Fruit fly (Drosophila melanogaster) whole organism, embryonic: ENCODE measurements around the gene CG15365.

Experiments used
- B-H1 ChIP-seq: fragments of 200-800 bp; sonication (Bioruptor generic); IDR thresholded peaks from 3 replicates; pipeline ENCODE4 v1.3.6; 2022; ENCODE audit warnings: missing biosample characterization, missing genetic modification characterization
- Bgb ChIP-seq: fragments of 200-800 bp; sonication (Bioruptor generic); IDR thresholded peaks from 2 replicates; pipeline ENCODE4 v1.3.6; 2022; ENCODE audit warnings: missing biosample characterization, missing genetic modification characterization; ENCODE audit not compliant: partially characterized antibody
- CG11085 ChIP-seq: fragments of 200-800 bp; sonication (Bioruptor generic); IDR thresholded peaks from 2 replicates; pipeline ENCODE4 v1.3.6; 2022; ENCODE audit warnings: missing biosample characterization, missing genetic modification characterization
- CG13287 ChIP-seq: fragments of 200-800 bp; sonication (Bioruptor generic); IDR thresholded peaks from 2 replicates; pipeline ENCODE4 v1.3.6; 2022; ENCODE audit warnings: missing biosample characterization, missing genetic modification characterization; ENCODE audit not compliant: partially characterized antibody
- CG14860 ChIP-seq: fragments of 200-800 bp; sonication (Bioruptor generic); IDR thresholded peaks from 3 replicates; pipeline ENCODE4 v1.3.6; 2022; ENCODE audit warnings: missing biosample characterization, missing genetic modification characterization; ENCODE audit not compliant: partially characterized antibody
- CG1603 ChIP-seq: fragments of 200-800 bp; sonication (Bioruptor generic); optimal IDR thresholded peaks from 2 replicates; lab custom pipeline; 2019; ENCODE audit warnings: missing biosample characterization, mild to moderate bottlenecking, missing genetic modification characterization, moderate library complexity
- CG17186 ChIP-seq: fragments of 200-800 bp; sonication (Bioruptor generic); optimal IDR thresholded peaks from 3 replicates; lab custom pipeline; 2017; ENCODE audit warnings: missing biosample characterization, missing genetic modification reagents, missing genetic modification characterization
- CG17829 ChIP-seq: fragments of 200-800 bp; optimal IDR thresholded peaks from 2 replicates; lab custom pipeline; 2019; ENCODE audit warnings: missing biosample characterization, mild to moderate bottlenecking, missing genetic modification characterization, moderate library complexity
- CG2712 ChIP-seq: fragments of 200-800 bp; optimal IDR thresholded peaks from 3 replicates; lab custom pipeline; 2019; ENCODE audit warnings: missing biosample characterization, mild to moderate bottlenecking, missing genetic modification characterization, moderate library complexity
- CG34422 ChIP-seq: fragments of 200-800 bp; sonication (Bioruptor generic); IDR thresholded peaks from 3 replicates; pipeline ENCODE4 v1.3.6; 2022; ENCODE audit warnings: missing biosample characterization, missing genetic modification characterization
- CG4820 ChIP-seq: fragments of 200-800 bp; sonication (Bioruptor generic); optimal IDR thresholded peaks from 3 replicates; lab custom pipeline; 2016; ENCODE audit warnings: missing biosample characterization, missing genetic modification characterization
- CG6791 ChIP-seq: fragments of 200-800 bp; sonication (Bioruptor generic); IDR thresholded peaks from 3 replicates; pipeline ENCODE4 v1.3.6; 2022; ENCODE audit warnings: missing biosample characterization, missing genetic modification characterization; ENCODE audit not compliant: partially characterized antibody
- CG6813 ChIP-seq: fragments of 200-800 bp; sonication (Bioruptor generic); optimal IDR thresholded peaks from 2 replicates; lab custom pipeline; 2017; ENCODE audit warnings: missing biosample characterization, missing genetic modification characterization, mild to moderate bottlenecking, moderate library complexity, missing genetic modification reagents
- CG6854 ChIP-seq: fragments of 200-800 bp; sonication (Bioruptor generic); optimal IDR thresholded peaks from 3 replicates; lab custom pipeline; 2017; ENCODE audit warnings: missing biosample characterization, mild to moderate bottlenecking, missing genetic modification characterization
- CG7963 ChIP-seq: fragments of 200-800 bp; sonication (Bioruptor generic); IDR thresholded peaks from 3 replicates; pipeline ENCODE4 v1.3.6; 2022; ENCODE audit warnings: missing biosample characterization, missing genetic modification characterization; ENCODE audit not compliant: partially characterized antibody
- CG8765 ChIP-seq: fragments of 200-800 bp; sonication (Bioruptor generic); IDR thresholded peaks from 2 replicates; pipeline ENCODE4 v1.3.6; 2022; ENCODE audit warnings: missing biosample characterization, missing genetic modification characterization
- CG9437 ChIP-seq: fragments of 200-800 bp; sonication (Bioruptor generic); optimal IDR thresholded peaks from 2 replicates; lab custom pipeline; 2018; ENCODE audit warnings: missing biosample characterization, mild to moderate bottlenecking, missing genetic modification characterization
- CTCF ChIP-seq: fragments of 200-800 bp; sonication (Bioruptor generic); optimal IDR thresholded peaks from 2 replicates; lab custom pipeline; 2017; ENCODE audit warnings: missing biosample characterization, mild to moderate bottlenecking, missing genetic modification characterization, moderate library complexity
- Dll ChIP-seq: fragments of 200-800 bp; sonication (Bioruptor generic); IDR thresholded peaks from 4 replicates; pipeline ENCODE4 v1.3.6; 2022; ENCODE audit warnings: missing biosample characterization, missing genetic modification characterization; ENCODE audit not compliant: partially characterized antibody
- Doc3 ChIP-seq: fragments of 200-800 bp; sonication (Bioruptor generic); IDR thresholded peaks from 3 replicates; pipeline ENCODE4 v1.3.6; 2022; ENCODE audit warnings: missing biosample characterization, missing genetic modification characterization; ENCODE audit not compliant: partially characterized antibody
- Dp ChIP-seq: fragments of 200-800 bp; sonication (Bioruptor generic); optimal IDR thresholded peaks from 2 replicates; lab custom pipeline; 2018; ENCODE audit warnings: missing biosample characterization, mild to moderate bottlenecking, missing genetic modification characterization, moderate library complexity
- Dref ChIP-seq: fragments of 200-800 bp; sonication (Bioruptor generic); IDR thresholded peaks from 2 replicates; pipeline ENCODE4 v1.3.6; 2022; ENCODE audit warnings: missing biosample characterization, missing genetic modification characterization
- HmgD ChIP-seq: fragments of 200-800 bp; sonication (Bioruptor generic); optimal IDR thresholded peaks from 3 replicates; lab custom pipeline; 2016; ENCODE audit warnings: missing biosample characterization, missing genetic modification characterization
- MBD-R2 ChIP-seq: fragments of 200-800 bp; sonication (Bioruptor generic); IDR thresholded peaks from 2 replicates; pipeline ENCODE4 v1.3.6; 2022; ENCODE audit warnings: missing biosample characterization, missing genetic modification characterization
- MESR4 ChIP-seq: fragments of 200-800 bp; sonication (Bioruptor generic); optimal IDR thresholded peaks from 2 replicates; lab custom pipeline; 2018; ENCODE audit warnings: missing biosample characterization, mild to moderate bottlenecking, missing genetic modification characterization, moderate library complexity
- Med ChIP-seq: fragments of 200-800 bp; sonication (Bioruptor generic); peaks from one replicate; lab custom pipeline; 2016; ENCODE audit warnings: missing biosample characterization, missing genetic modification characterization, mild to moderate bottlenecking, inconsistent platforms, moderate library complexity
- Myb ChIP-seq: fragments of 200-800 bp; sonication (Bioruptor generic); optimal IDR thresholded peaks from 2 replicates; lab custom pipeline; 2016; ENCODE audit warnings: missing biosample characterization, missing genetic modification characterization
- NK7.1 ChIP-seq: fragments of 200-800 bp; sonication (Bioruptor generic); optimal IDR thresholded peaks from 3 replicates; lab custom pipeline; 2016; ENCODE audit warnings: missing biosample characterization, missing genetic modification characterization
- Neu2 ChIP-seq: fragments of 200-800 bp; sonication (Bioruptor generic); optimal IDR thresholded peaks from 3 replicates; lab custom pipeline; 2016; ENCODE audit warnings: missing biosample characterization, missing genetic modification characterization, borderline replicate concordance
- Opbp ChIP-seq: fragments of 200-800 bp; sonication (Bioruptor generic); IDR thresholded peaks from 3 replicates; pipeline ENCODE4 v1.3.6; 2022; ENCODE audit warnings: missing biosample characterization, missing genetic modification characterization; ENCODE audit not compliant: partially characterized antibody
- Sry-δ ChIP-seq: fragments of 200-800 bp; sonication (Bioruptor generic); optimal IDR thresholded peaks from 2 replicates; lab custom pipeline; 2016; ENCODE audit warnings: missing biosample characterization, missing genetic modification characterization
- amos ChIP-seq: fragments of 200-800 bp; sonication (Bioruptor generic); IDR thresholded peaks from 2 replicates; pipeline ENCODE4 v1.3.6; 2022; ENCODE audit warnings: missing biosample characterization, missing genetic modification characterization; ENCODE audit not compliant: partially characterized antibody
- ato ChIP-seq: fragments of 200-800 bp; sonication (Bioruptor generic); IDR thresholded peaks from 2 replicates; pipeline ENCODE4 v1.3.6; 2022; ENCODE audit warnings: missing biosample characterization, missing genetic modification characterization; ENCODE audit not compliant: partially characterized antibody
- bbx ChIP-seq: fragments of 200-800 bp; sonication (Bioruptor generic); IDR thresholded peaks from 2 replicates; pipeline ENCODE4 v1.3.6; 2022; ENCODE audit warnings: missing biosample characterization, missing genetic modification characterization; ENCODE audit not compliant: partially characterized antibody
- ci ChIP-seq: fragments of 200-800 bp; sonication (Bioruptor generic); IDR thresholded peaks from 3 replicates; pipeline ENCODE4 v1.3.6; 2022; ENCODE audit warnings: missing biosample characterization, missing genetic modification characterization
- hbn ChIP-seq: fragments of 200-800 bp; sonication (Bioruptor generic); IDR thresholded peaks from 2 replicates; pipeline ENCODE4 v1.3.6; 2022; ENCODE audit warnings: missing biosample characterization, missing genetic modification characterization; ENCODE audit not compliant: partially characterized antibody
- insv ChIP-seq, 2 experiments: fragments of 200-800 bp; sonication (Bioruptor generic); optimal IDR thresholded peaks; 3 replicates each; lab custom pipeline; 2016 to 2018; ENCODE audit warnings: missing biosample characterization in 2 of 2, missing genetic modification characterization in 2 of 2
- kay ChIP-seq: fragments of 200-800 bp; sonication (Bioruptor generic); optimal IDR thresholded peaks from 2 replicates; lab custom pipeline; 2016; ENCODE audit warnings: missing biosample characterization, missing genetic modification characterization
- mld ChIP-seq: fragments of 200-800 bp; sonication (Bioruptor generic); IDR thresholded peaks from 3 replicates; pipeline ENCODE4 v1.3.6; 2022; ENCODE audit warnings: missing biosample characterization, missing genetic modification characterization; ENCODE audit not compliant: partially characterized antibody
- nom ChIP-seq: fragments of 200-800 bp; sonication (Bioruptor generic); optimal IDR thresholded peaks from 2 replicates; lab custom pipeline; 2017; ENCODE audit warnings: missing biosample characterization, missing genetic modification characterization, mild to moderate bottlenecking, moderate library complexity, missing genetic modification reagents
- pita ChIP-seq: fragments of 200-800 bp; sonication (Bioruptor generic); optimal IDR thresholded peaks from 2 replicates; lab custom pipeline; 2017; ENCODE audit warnings: missing biosample characterization, mild to moderate bottlenecking, missing genetic modification characterization
- row ChIP-seq: fragments of 200-800 bp; sonication (Bioruptor generic); IDR thresholded peaks from 3 replicates; pipeline ENCODE4 v1.3.6; 2022; ENCODE audit warnings: missing biosample characterization, missing genetic modification characterization
- stwl ChIP-seq: fragments of 200-800 bp; sonication (Bioruptor generic); optimal IDR thresholded peaks from 3 replicates; lab custom pipeline; 2018; ENCODE audit warnings: missing biosample characterization, mild to moderate bottlenecking, missing genetic modification characterization, moderate library complexity
- sug ChIP-seq: fragments of 200-800 bp; optimal IDR thresholded peaks from 2 replicates; lab custom pipeline; 2019; ENCODE audit warnings: missing biosample characterization, mild to moderate bottlenecking, missing genetic modification characterization, moderate library complexity
- trem ChIP-seq: fragments of 200-800 bp; optimal IDR thresholded peaks from 3 replicates; lab custom pipeline; 2019; ENCODE audit warnings: missing biosample characterization, mild to moderate bottlenecking, missing genetic modification characterization, moderate library complexity
- zen ChIP-seq: fragments of 200-800 bp; sonication (Bioruptor generic); optimal IDR thresholded peaks from 3 replicates; lab custom pipeline; 2018; ENCODE audit warnings: missing biosample characterization, mild to moderate bottlenecking, missing genetic modification characterization, moderate library complexity
- zf30C ChIP-seq: fragments of 200-800 bp; sonication (Bioruptor generic); optimal IDR thresholded peaks from 3 replicates; lab custom pipeline; 2018; ENCODE audit warnings: missing biosample characterization, mild to moderate bottlenecking, missing genetic modification characterization

The CG15365 gene

DNA sequence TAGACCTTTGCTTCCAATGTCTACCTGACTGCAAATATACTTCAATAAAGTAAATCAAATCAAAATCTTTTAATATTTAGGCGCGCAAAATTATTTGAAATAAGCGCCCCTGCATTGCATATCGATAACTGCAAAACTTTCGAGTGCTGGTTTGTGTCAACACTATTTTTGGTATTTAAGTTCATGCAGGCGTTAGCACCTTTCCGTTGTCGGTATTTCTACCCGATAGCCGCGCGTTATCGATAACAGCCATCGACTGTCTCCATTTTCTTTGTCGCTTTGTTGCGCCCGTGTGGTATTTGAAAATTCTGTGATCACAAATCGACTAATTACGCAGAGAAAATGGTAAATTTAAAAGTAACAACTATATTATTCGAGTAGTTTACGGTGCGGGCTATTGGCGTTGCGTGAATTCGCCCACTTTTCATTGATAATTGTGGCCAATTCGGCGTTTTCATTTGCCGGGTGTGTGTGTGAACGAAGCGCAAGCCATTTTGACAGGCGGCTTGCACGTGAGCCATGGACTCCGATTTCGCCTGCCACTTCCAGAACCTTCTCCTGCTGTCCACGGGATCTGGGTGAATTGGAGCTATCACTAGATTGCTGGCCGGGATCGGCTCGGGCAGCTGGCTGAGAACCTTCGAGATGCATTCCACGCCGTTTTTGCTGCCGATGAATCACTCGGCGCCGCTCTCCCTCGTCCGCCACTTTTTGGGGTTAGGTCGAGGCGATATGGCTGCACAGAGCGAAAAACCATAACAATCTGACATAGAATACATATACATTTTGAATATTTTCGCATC, 21.7 kb upstream of the CG15365 start, which contains the start of gene CCT2:
Gene CCT2 (plus strand): TSS at position 260 of the 803 bp plus-strand sequence.
- TF ChIP-seq CG2712 (tag; lab: Kevin White, UChicago) (peak; percentile 10), Myb (GFP tag; lab: Kevin White, UChicago) (peak; percentile 56), Neu2 (GFP tag; lab: Kevin White, UChicago) (no peak), CG8765 (GFP tag; lab: Robert Waterston, UW) (no peak), CG11085 (GFP tag; lab: Robert Waterston, UW) (no peak), CG17829 (tag; lab: Kevin White, UChicago) (peak; percentile 27), HmgD (peak; percentile 41), CG9437 (GFP tag; lab: Kevin White, UChicago) (no peak), kay (peak; percentile 67), NK7.1 (GFP tag; lab: Kevin White, UChicago) (no peak), ato (GFP tag; lab: Robert Waterston, UW) (peak; percentile 56; the same call in 1 of the 2 replicates), CG1603 (tag; lab: Kevin White, UChicago) (peak; percentile 57), CG34422 (peak; percentile 62; the same call in 2 of the 3 replicates), zen (tag; lab: Kevin White, UChicago) (peak; percentile 5), Dll (GFP tag; lab: Robert Waterston, UW) (peak; percentile 67), pita (GFP tag; lab: Kevin White, UChicago) (peak; percentile 50), Med (GFP tag; lab: Kevin White, UChicago) (peak; percentile 75), CG17186 (GFP tag; lab: Kevin White, UChicago) (peak; percentile 59), stwl (tag; lab: Kevin White, UChicago) (peak; percentile 31), MESR4 (GFP tag; lab: Kevin White, UChicago) (peak; percentile 84), nom (peak; percentile 68), sug (peak; percentile 36), zf30C (GFP tag; lab: Kevin White, UChicago) (peak; percentile 48), amos (GFP tag; lab: Robert Waterston, UW) (peak; percentile 70), CG14860 (peak; percentile 65; the same call in 2 of the 3 replicates), ci (GFP tag; lab: Robert Waterston, UW) (0 out of 3 replicates have a peak, but pooled peaks have one; percentile 14), MBD-R2 (GFP tag; lab: Robert Waterston, UW) (peak; percentile 22; the same call in 1 of the 2 replicates), insv (GFP tag; optimal IDR thresholded peaks at IDR 0.05; lab: Kevin White, UChicago) (peak in 1 of 2 experiments; percentile 12), CG6791 (GFP tag; lab: Robert Waterston, UW) (peak; percentile 68; the same call in 2 of the 3 replicates), Dp (GFP tag; lab: Kevin White, UChicago) (peak; percentile 87), Doc3 (GFP tag; lab: Robert Waterston, UW) (no peak), bbx (GFP tag; lab: Robert Waterston, UW) (peak; percentile 71), hbn (GFP tag; lab: Robert Waterston, UW) (peak; percentile 57), Opbp (GFP tag; lab: Robert Waterston, UW) (peak; percentile 73), Dref (GFP tag; lab: Robert Waterston, UW) (peak; percentile 97), CG13287 (GFP tag; lab: Robert Waterston, UW) (peak; percentile 74), trem (tag; lab: Kevin White, UChicago) (peak; percentile 46), CG6813 (GFP tag; lab: Kevin White, UChicago) (no peak), CG6854 (no peak), CTCF (GFP tag; lab: Kevin White, UChicago) (peak; percentile 0), CG4820 (no peak), B-H1 (no peak), CG7963 (peak; percentile 38; the same call in 1 of the 3 replicates), Bgb (GFP tag; lab: Robert Waterston, UW) (peak; percentile 66; the same call in 1 of the 2 replicates), mld (GFP tag; lab: Robert Waterston, UW) (0 out of 3 replicates have a peak, but pooled peaks have one; percentile 23), row (GFP tag; lab: Robert Waterston, UW) (peak; percentile 7; the same call in 1 of the 3 replicates), Sry-δ (GFP tag; lab: Kevin White, UChicago) (peak; percentile 80)
